Fruit fly (Drosophila melanogaster) whole organism, embryonic: ENCODE measurements around the gene Rnmt.

ENCODE experiments used
- CG12071 ChIP-seq: fragments of 200-800 bp; sonication (Bioruptor generic); optimal IDR thresholded peaks from 3 replicates; lab custom pipeline; 2018; ENCODE audit warnings: missing biosample characterization, mild to moderate bottlenecking, missing genetic modification characterization
- CG17612 ChIP-seq: fragments of 200-800 bp; sonication (Bioruptor generic); IDR thresholded peaks from 2 replicates; pipeline ENCODE4 v1.3.6; 2022; ENCODE audit warnings: missing biosample characterization, missing genetic modification characterization
- CG18011 ChIP-seq: fragments of 200-800 bp; sonication (Bioruptor generic); optimal IDR thresholded peaks from 2 replicates; lab custom pipeline; 2017; ENCODE audit warnings: missing biosample characterization, missing genetic modification characterization, mild to moderate bottlenecking, moderate library complexity, missing genotype
- CG18599 ChIP-seq: fragments of 200-800 bp; sonication (Bioruptor generic); optimal IDR thresholded peaks from 3 replicates; lab custom pipeline; 2017; ENCODE audit warnings: missing biosample characterization, missing genetic modification characterization, mild to moderate bottlenecking, moderate library complexity, missing genetic modification reagents
- CG7963 ChIP-seq: fragments of 200-800 bp; sonication (Bioruptor generic); IDR thresholded peaks from 3 replicates; pipeline ENCODE4 v1.3.6; 2022; ENCODE audit warnings: missing biosample characterization, missing genetic modification characterization; ENCODE audit not compliant: partially characterized antibody
- CG9215 ChIP-seq: fragments of 200-800 bp; sonication (Bioruptor generic); IDR thresholded peaks from 2 replicates; pipeline ENCODE4 v1.3.6; 2022; ENCODE audit warnings: missing biosample characterization, missing genetic modification characterization
- Dek ChIP-seq: fragments of 200-800 bp; sonication (Bioruptor generic); optimal IDR thresholded peaks from 3 replicates; lab custom pipeline; 2019; ENCODE audit warnings: missing biosample characterization, mild to moderate bottlenecking, missing genetic modification characterization, moderate library complexity
- H15 ChIP-seq: fragments of 200-800 bp; sonication (Bioruptor generic); IDR thresholded peaks from 3 replicates; pipeline ENCODE4 v1.3.6; 2022; ENCODE audit warnings: missing biosample characterization, missing genetic modification characterization
- bcd ChIP-seq: fragments of 200-800 bp; sonication (Bioruptor generic); optimal IDR thresholded peaks from 2 replicates; lab custom pipeline; 2017; ENCODE audit warnings: missing biosample characterization, mild to moderate bottlenecking, missing genetic modification characterization
- bsh ChIP-seq, 2 experiments: fragments of 200-800 bp; sonication (Bioruptor generic); optimal IDR thresholded peaks; 2 replicates each; lab custom pipeline; 2017 to 2018; ENCODE audit warnings: mild to moderate bottlenecking in 2 of 2, missing biosample characterization in 2 of 2, missing genetic modification characterization in 2 of 2, moderate library complexity in 1 of 2
- chn ChIP-seq: fragments of 200-800 bp; sonication (Bioruptor generic); optimal IDR thresholded peaks from 2 replicates; lab custom pipeline; 2016; ENCODE audit warnings: missing biosample characterization, missing genetic modification characterization
- crc ChIP-seq: fragments of 200-800 bp; sonication (Bioruptor generic); optimal IDR thresholded peaks from 2 replicates; lab custom pipeline; 2016; ENCODE audit warnings: missing biosample characterization, missing genetic modification characterization
- run ChIP-seq: fragments of 200-800 bp; sonication (Bioruptor generic); optimal IDR thresholded peaks from 3 replicates; lab custom pipeline; 2018; ENCODE audit warnings: missing biosample characterization, mild to moderate bottlenecking, missing genetic modification characterization
- tna ChIP-seq: fragments of 200-800 bp; sonication (Bioruptor generic); IDR thresholded peaks from 2 replicates; pipeline ENCODE4 v1.3.6; 2022; ENCODE audit warnings: missing biosample characterization, missing genetic modification characterization; ENCODE audit not compliant: partially characterized antibody

- TF ChIP-seq CG9215: no peak
- no peak for TF ChIP-seq Dek
- TF ChIP-seq bcd (GFP tag; lab: Kevin White, UChicago): no peak
- no peak for TF ChIP-seq bsh (GFP tag; optimal IDR thresholded peaks at IDR 0.05; lab: Kevin White, UChicago)
- TF ChIP-seq CG18011 (GFP tag; lab: Kevin White, UChicago): no peak
- TF ChIP-seq CG18599 (GFP tag; lab: Kevin White, UChicago): no peak
- TF ChIP-seq chn (GFP tag; lab: Kevin White, UChicago): no peak
- TF ChIP-seq H15 (GFP tag; lab: Robert Waterston, UW): no peak
- TF ChIP-seq run (tag; lab: Kevin White, UChicago): no peak
- no peak for TF ChIP-seq CG7963 (GFP tag; lab: Robert Waterston, UW)
- no peak for TF ChIP-seq CG12071 (GFP tag; lab: Kevin White, UChicago)
- TF ChIP-seq crc (GFP tag; lab: Kevin White, UChicago): no peak
- TF ChIP-seq CG17612 (GFP tag; lab: Robert Waterston, UW): no peak
- TF ChIP-seq tna (GFP tag; lab: Robert Waterston, UW): no peak
These were observed 49.3 kb downstream of the Rnmt start for dm6 chr2L:15059000-15059399.
